Fruit fly (Drosophila melanogaster): ENCODE results near the gene CG5126.

The CG5126 gene

DNA sequence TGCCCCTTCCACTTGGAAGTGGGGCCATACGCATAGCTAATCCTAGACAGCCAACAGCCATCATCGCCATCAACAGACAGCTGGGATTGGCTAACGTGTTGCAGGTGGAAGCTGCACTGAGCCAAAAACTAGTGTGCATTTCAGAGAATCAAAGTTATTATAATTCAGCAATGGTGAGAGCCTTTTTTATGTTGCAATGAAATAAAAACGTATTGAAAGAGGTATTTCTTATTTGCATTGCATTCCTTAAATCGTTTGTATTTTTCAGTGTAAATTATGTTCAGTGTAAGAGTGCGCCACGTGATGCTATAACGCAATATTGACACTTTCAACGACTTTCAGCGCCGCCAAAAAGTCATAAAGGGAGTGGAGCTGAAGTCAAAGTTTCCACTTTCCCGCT is 29.8 kb upstream of the CG5126 start (continued):
- peak; percentile 44 for TF ChIP-seq ATbp (GFP tag; optimal IDR thresholded peaks at IDR 0.05)
- peak in 1 of 2 experiments; percentile 12 for TF ChIP-seq Hr51 (GFP tag; optimal IDR thresholded peaks at IDR 0.05)
- 0 out of 2 replicates have a peak, but pooled peaks have one; percentile 10 for TF ChIP-seq ranshi (GFP tag; IDR thresholded peaks at IDR 0.05)
- TF ChIP-seq Antp (GFP tag; optimal IDR thresholded peaks at IDR 0.05) = peak; percentile 24
- no peak for TF ChIP-seq CG11398 (GFP tag; optimal IDR thresholded peaks at IDR 0.05)
- peak; percentile 47 for TF ChIP-seq sens (GFP tag)
- TF ChIP-seq C15 (GFP tag; IDR thresholded peaks at IDR 0.05) = 0 out of 3 replicates have a peak, but pooled peaks have one; percentile 12
- TF ChIP-seq CG10462 (GFP tag; optimal IDR thresholded peaks at IDR 0.05) = no peak
- no peak for TF ChIP-seq vvl (GFP tag; IDR thresholded peaks at IDR 0.05)
- TF ChIP-seq Sox102F (GFP tag; optimal IDR thresholded peaks at IDR 0.05) = peak; percentile 52
- TF ChIP-seq CG17359 (tag; optimal IDR thresholded peaks at IDR 0.05) = peak; percentile 38
- peak; percentile 43 for TF ChIP-seq CG1603 (tag; optimal IDR thresholded peaks at IDR 0.05)
- TF ChIP-seq Xbp1 (GFP tag; optimal IDR thresholded peaks at IDR 0.05) = peak; percentile 40
- TF ChIP-seq H2.0 (GFP tag; IDR thresholded peaks at IDR 0.05) = 0 out of 2 replicates have a peak, but pooled peaks have one; percentile 17
- no peak for TF ChIP-seq crc (GFP tag; optimal IDR thresholded peaks at IDR 0.05)
- no peak for TF ChIP-seq CG2199 (GFP tag; IDR thresholded peaks at IDR 0.05)
- 0 out of 2 replicates have a peak, but pooled peaks have one; percentile 15 for TF ChIP-seq Xrp1 (GFP tag; IDR thresholded peaks at IDR 0.05)
- peak; percentile 30; the same call in 1 of the 3 replicates for TF ChIP-seq ken (GFP tag; IDR thresholded peaks at IDR 0.05)
- TF ChIP-seq CG18764 (GFP tag; optimal IDR thresholded peaks at IDR 0.05) = no peak
- TF ChIP-seq Adf1 (GFP tag; IDR thresholded peaks at IDR 0.05) = no peak
- TF ChIP-seq CG8388 (GFP tag; optimal IDR thresholded peaks at IDR 0.05) = peak; percentile 7
- peak; percentile 13 for TF ChIP-seq tio (GFP tag; optimal IDR thresholded peaks at IDR 0.05)
- TF ChIP-seq CG11560 (tag; IDR thresholded peaks at IDR 0.05) = no peak
- TF ChIP-seq CG11504 (tag; optimal IDR thresholded peaks at IDR 0.05) = peak; percentile 55
- TF ChIP-seq dmrt99B (tag; optimal IDR thresholded peaks at IDR 0.05) = peak; percentile 54
- peak; percentile 48 for TF ChIP-seq gem (tag; optimal IDR thresholded peaks at IDR 0.05)
- TF ChIP-seq esg (GFP tag; conservative IDR thresholded peaks at IDR 0.05) = 0 out of 2 replicates have a peak, but pooled peaks have one; percentile 23
- TF ChIP-seq CG4617 (GFP tag; optimal IDR thresholded peaks at IDR 0.05; ENCODE audit: borderline replicate concordance) = no peak
- peak; percentile 41 for TF ChIP-seq Fer1 (GFP tag; optimal IDR thresholded peaks at IDR 0.05)
- TF ChIP-seq CG2712 (tag; optimal IDR thresholded peaks at IDR 0.05) = peak; percentile 30
- peak; percentile 16 for TF ChIP-seq grau (tag; optimal IDR thresholded peaks at IDR 0.05)

DNA sequence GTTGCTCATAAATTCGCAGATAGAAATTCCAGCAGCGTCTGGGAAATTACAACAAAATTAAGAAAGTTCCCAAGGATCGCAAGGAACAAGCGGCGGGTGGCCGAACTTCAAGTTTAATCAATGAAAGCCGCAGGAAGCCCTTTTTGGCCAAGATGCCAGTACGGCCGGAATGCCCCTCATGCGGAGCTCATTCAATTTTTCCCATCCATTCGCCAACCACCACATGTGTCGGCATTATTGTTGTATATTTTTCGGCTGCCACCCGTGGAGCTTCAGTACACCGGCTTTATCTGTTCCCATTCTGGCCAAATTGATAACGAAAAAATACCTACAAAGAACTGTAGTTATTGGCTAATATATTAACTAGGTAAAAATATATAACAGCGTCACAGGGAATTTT is 27.7 kb upstream of the CG5126 start:
- no peak for TF ChIP-seq CG8290 (GFP tag; optimal IDR thresholded peaks at IDR 0.05)
- peak in 1 of 2 experiments; percentile 11 for TF ChIP-seq CG8290 (tag; optimal IDR thresholded peaks at IDR 0.05)
- no peak for TF ChIP-seq insv (GFP tag; optimal IDR thresholded peaks at IDR 0.05)
- no peak for TF ChIP-seq CG8944 (GFP tag; optimal IDR thresholded peaks at IDR 0.05)
- no peak for TF ChIP-seq CG13894 (tag; optimal IDR thresholded peaks at IDR 0.05)
- TF ChIP-seq wek (GFP tag; optimal IDR thresholded peaks at IDR 0.05) = peak; percentile 76
- no peak for TF ChIP-seq unc-4 (GFP tag; IDR thresholded peaks at IDR 0.05; ENCODE audit: partially characterized antibody)
- TF ChIP-seq sens (GFP tag) = peak; percentile 16
- no peak for TF ChIP-seq Drgx (GFP tag; IDR thresholded peaks at IDR 0.05)
- no peak for TF ChIP-seq Fer3 (tag; optimal IDR thresholded peaks at IDR 0.05)
- TF ChIP-seq aop (GFP tag; IDR thresholded peaks at IDR 0.05) = no peak
- peak; percentile 0 for TF ChIP-seq CG15269 (tag; optimal IDR thresholded peaks at IDR 0.05)
- no peak for TF ChIP-seq Asciz (GFP tag; optimal IDR thresholded peaks at IDR 0.05)
- no peak for TF ChIP-seq Hand (GFP tag; optimal IDR thresholded peaks at IDR 0.05)
- TF ChIP-seq sim (GFP tag; IDR thresholded peaks at IDR 0.05) = no peak
- no peak for TF ChIP-seq CG11696 (GFP tag; IDR thresholded peaks at IDR 0.05)
- TF ChIP-seq CG2120 (GFP tag; optimal IDR thresholded peaks at IDR 0.05) = peak; percentile 29
- TF ChIP-seq Med (GFP tag) = peak; percentile 23
- TF ChIP-seq CG15601 (tag; optimal IDR thresholded peaks at IDR 0.05) = peak; percentile 30
- no peak for TF ChIP-seq CG7786 (GFP tag; optimal IDR thresholded peaks at IDR 0.05)
- peak; percentile 56; the same call in 1 of the 2 replicates for TF ChIP-seq CG17612 (GFP tag; IDR thresholded peaks at IDR 0.05)
- no peak for TF ChIP-seq sens-2 (GFP tag; IDR thresholded peaks at IDR 0.05)

Data from whole organism, embryonic.